Worm (Caenorhabditis elegans) whole organism, late embryonic: ENCODE results near the gene R07E3.1.

Experiments
- C08G9.2 ChIP-seq: sonication (generic microtip); optimal IDR thresholded peaks from 2 replicates; lab custom pipeline; 2016; ENCODE audit warnings: mild to moderate bottlenecking, missing genetic modification characterization, moderate library complexity, missing compliant biosample characterization
- F13H6.1 ChIP-seq: sonication (generic microtip); optimal IDR thresholded peaks from 2 replicates; lab custom pipeline; 2016; ENCODE audit warnings: missing genetic modification characterization, missing compliant biosample characterization
- K02D7.2 ChIP-seq: sonication (generic microtip); optimal IDR thresholded peaks from 2 replicates; lab custom pipeline; 2017; ENCODE audit warnings: mild to moderate bottlenecking, missing genetic modification characterization, missing compliant biosample characterization
- K09A11.1 ChIP-seq: sonication (generic microtip); optimal IDR thresholded peaks from 2 replicates; lab custom pipeline; 2017; ENCODE audit warnings: antibody characterized with exemption, mild to moderate bottlenecking, missing genetic modification characterization, missing compliant biosample characterization; ENCODE audit not compliant: insufficient read depth
- Y22D7AL.16 ChIP-seq: sonication (generic microtip); optimal IDR thresholded peaks from 2 replicates; lab custom pipeline; 2016; ENCODE audit warnings: missing genetic modification characterization, missing compliant biosample characterization
- ahr-1 ChIP-seq: sonication (generic microtip); optimal IDR thresholded peaks from 2 replicates; lab custom pipeline; 2016; ENCODE audit warnings: missing genetic modification characterization, missing compliant biosample characterization
- ceh-14 ChIP-seq: sonication (generic microtip); optimal IDR thresholded peaks from 2 replicates; lab custom pipeline; 2016; ENCODE audit warnings: missing genotype, missing genetic modification characterization, missing compliant biosample characterization
- ceh-19 ChIP-seq: fragments of 200-800 bp; sonication (Bioruptor generic); optimal IDR thresholded peaks from 2 replicates; lab custom pipeline; 2018; ENCODE audit warnings: mild to moderate bottlenecking, missing genetic modification characterization, missing compliant biosample characterization
- ceh-24 ChIP-seq: sonication (generic microtip); optimal IDR thresholded peaks from 2 replicates; lab custom pipeline; 2016; ENCODE audit warnings: mild to moderate bottlenecking, missing genetic modification characterization, missing compliant biosample characterization
- ceh-31 ChIP-seq: sonication (generic microtip); optimal IDR thresholded peaks from 2 replicates; lab custom pipeline; 2016; ENCODE audit warnings: missing genetic modification characterization, missing compliant biosample characterization
- ceh-45 ChIP-seq: fragments of 200-800 bp; sonication (Bioruptor generic); IDR thresholded peaks from 2 replicates; pipeline ENCODE4 v1.3.6; 2022; ENCODE audit warnings: missing genetic modification reagents, missing genetic modification characterization, missing compliant biosample characterization
- ceh-6 ChIP-seq: fragments of 200-800 bp; sonication (Bioruptor generic); optimal IDR thresholded peaks from 2 replicates; lab custom pipeline; 2018; ENCODE audit warnings: mild to moderate bottlenecking, missing genetic modification characterization, missing compliant biosample characterization
- ceh-9 ChIP-seq: sonication (generic microtip); optimal IDR thresholded peaks from 2 replicates; lab custom pipeline; 2016; ENCODE audit warnings: mild to moderate bottlenecking, missing genetic modification characterization, inconsistent platforms, missing compliant biosample characterization
- elt-2 ChIP-seq: sonication (generic microtip); optimal IDR thresholded peaks from 2 replicates; lab custom pipeline; 2016; ENCODE audit warnings: missing genetic modification reagents, missing genetic modification characterization, missing compliant biosample characterization
- elt-4 ChIP-seq: sonication (generic microtip); optimal IDR thresholded peaks from 2 replicates; lab custom pipeline; 2016; ENCODE audit warnings: missing genetic modification characterization, missing compliant biosample characterization
- eyg-1 ChIP-seq: sonication (generic microtip); optimal IDR thresholded peaks from 2 replicates; lab custom pipeline; 2016; ENCODE audit warnings: missing genotype, missing genetic modification characterization, missing compliant biosample characterization
- fax-1 ChIP-seq: sonication (generic microtip); optimal IDR thresholded peaks from 2 replicates; lab custom pipeline; 2016; ENCODE audit warnings: missing genotype, missing genetic modification characterization, missing compliant biosample characterization
- gmeb-2 ChIP-seq: sonication (generic microtip); optimal IDR thresholded peaks from 2 replicates; lab custom pipeline; 2016; ENCODE audit warnings: missing genetic modification characterization, inconsistent platforms, missing compliant biosample characterization
- hlh-13 ChIP-seq: fragments of 200-800 bp; sonication (Bioruptor generic); optimal IDR thresholded peaks from 2 replicates; lab custom pipeline; 2018; ENCODE audit warnings: mild to moderate bottlenecking, missing genetic modification characterization, missing compliant biosample characterization
- madf-2 ChIP-seq: sonication (generic microtip); optimal IDR thresholded peaks from 2 replicates; lab custom pipeline; 2017; ENCODE audit warnings: missing genetic modification characterization, missing compliant biosample characterization
- nfya-1 ChIP-seq: sonication (generic microtip); optimal IDR thresholded peaks from 2 replicates; lab custom pipeline; 2017; ENCODE audit warnings: missing genetic modification characterization, mild to moderate bottlenecking, missing compliant biosample characterization, antibody characterized with exemption, moderate library complexity
- nhr-11 ChIP-seq: fragments of 150-350 bp; optimal IDR thresholded peaks from 2 replicates; lab custom pipeline; 2014; ENCODE audit warnings: missing biosample characterization, missing genetic modification characterization
- pag-3 ChIP-seq: sonication (generic microtip); optimal IDR thresholded peaks from 2 replicates; lab custom pipeline; 2016; ENCODE audit warnings: missing compliant biosample characterization, missing genetic modification characterization, borderline replicate concordance
- pax-1 ChIP-seq: fragments of 150-350 bp; optimal IDR thresholded peaks from 2 replicates; lab custom pipeline; 2014; ENCODE audit warnings: missing biosample characterization, missing genetic modification characterization
- pha-4 ChIP-seq: fragments of 150-350 bp; optimal IDR thresholded peaks from 2 replicates; lab custom pipeline; 2018; ENCODE audit warnings: missing biosample characterization, missing genetic modification reagents, missing genetic modification characterization
- pqm-1 ChIP-seq: sonication (generic microtip); optimal IDR thresholded peaks from 2 replicates; lab custom pipeline; 2016; ENCODE audit warnings: missing genetic modification characterization, missing compliant biosample characterization
- pros-1 ChIP-seq: fragments of 150-350 bp; optimal IDR thresholded peaks from 2 replicates; lab custom pipeline; 2014; ENCODE audit warnings: missing biosample characterization, missing genetic modification reagents, missing genetic modification characterization
- ref-2 ChIP-seq: sonication (generic microtip); optimal IDR thresholded peaks from 2 replicates; lab custom pipeline; 2016; ENCODE audit warnings: missing genetic modification characterization, missing compliant biosample characterization
- rnt-1 ChIP-seq: sonication (generic microtip); optimal IDR thresholded peaks from 2 replicates; lab custom pipeline; 2016; ENCODE audit warnings: missing genetic modification characterization, missing compliant biosample characterization
- sox-4 ChIP-seq: sonication (generic microtip); optimal IDR thresholded peaks from 2 replicates; lab custom pipeline; 2017; ENCODE audit warnings: mild to moderate bottlenecking, missing genetic modification characterization, inconsistent platforms, missing compliant biosample characterization
- syd-9 ChIP-seq: sonication (generic microtip); optimal IDR thresholded peaks from 2 replicates; lab custom pipeline; 2016; ENCODE audit warnings: mild to moderate bottlenecking, missing genetic modification characterization, moderate library complexity, missing compliant biosample characterization
- tbx-2 ChIP-seq: sonication (generic microtip); optimal IDR thresholded peaks from 2 replicates; lab custom pipeline; 2016; ENCODE audit warnings: missing genetic modification characterization, missing compliant biosample characterization
- ttx-3 ChIP-seq: sonication (generic microtip); optimal IDR thresholded peaks from 2 replicates; lab custom pipeline; 2016; ENCODE audit warnings: missing genetic modification reagents, missing genetic modification characterization, missing compliant biosample characterization
- unc-42 ChIP-seq: sonication (generic microtip); optimal IDR thresholded peaks from 2 replicates; lab custom pipeline; 2016; ENCODE audit warnings: missing genotype, missing genetic modification characterization, missing compliant biosample characterization
- unc-55 ChIP-seq: sonication (generic microtip); optimal IDR thresholded peaks from 2 replicates; lab custom pipeline; 2017; ENCODE audit warnings: missing biosample characterization, missing genetic modification reagents, missing genetic modification characterization
- zip-5 ChIP-seq: sonication (generic microtip); optimal IDR thresholded peaks from 2 replicates; lab custom pipeline; 2016; ENCODE audit warnings: missing genetic modification characterization, missing compliant biosample characterization
- ztf-16 ChIP-seq: sonication (generic microtip); optimal IDR thresholded peaks from 2 replicates; lab custom pipeline; 2017; ENCODE audit warnings: missing genetic modification characterization, missing compliant biosample characterization

Gene R07E3.1

ce11 chrX:10304178-10304577 is 36.8 kb downstream of the R07E3.1 start, which contains the start of gene fipr-21:
Gene fipr-21, plus strand, starts transcription at chrX:10304529.
- TF ChIP-seq eyg-1 (no peak), unc-55 (GFP tag; lab: Kevin White, UChicago) (no peak), ztf-16 (tag; lab: Kevin White, UChicago) (no peak), ttx-3 (tag; lab: Kevin White, UChicago) (no peak), ceh-45 (GFP tag; lab: Robert Waterston, UW) (no peak), unc-42 (tag; lab: Kevin White, UChicago) (no peak), elt-4 (tag; lab: Kevin White, UChicago) (no peak), ceh-6 (GFP tag; lab: Kevin White, UChicago) (no peak), fax-1 (tag; lab: Kevin White, UChicago) (no peak), K09A11.1 (no peak), gmeb-2 (no peak), hlh-13 (GFP tag; lab: Kevin White, UChicago) (no peak), ref-2 (tag; lab: Kevin White, UChicago) (no peak), ceh-9 (tag; lab: Kevin White, UChicago) (no peak)

- TF ChIP-seq K02D7.2, result no peak
- TF ChIP-seq ceh-14, result no peak
- no peak for TF ChIP-seq pha-4 (tag; lab: Kevin White, UChicago)
- no peak for TF ChIP-seq ceh-19 (GFP tag; lab: Kevin White, UChicago)
- no peak for TF ChIP-seq Y22D7AL.16
- no peak for TF ChIP-seq pros-1 (tag; lab: Kevin White, UChicago)
- no peak for TF ChIP-seq C08G9.2
- no peak for TF ChIP-seq ceh-9 (tag; lab: Kevin White, UChicago)
- no peak for TF ChIP-seq madf-2 (tag; lab: Kevin White, UChicago)
- no peak for TF ChIP-seq eyg-1
- TF ChIP-seq nhr-11, result no peak
- TF ChIP-seq ceh-31, result no peak
- no peak for TF ChIP-seq ref-2 (tag; lab: Kevin White, UChicago)
- TF ChIP-seq, all 69 proteins: peak for 0
These were observed 38.5 kb downstream of the R07E3.1 start, which contains the start of gene fip-5 for ce11 chrX:10302430-10302829. Gene fip-5, plus strand, starts transcription at chrX:10302741.

- no peak for TF ChIP-seq unc-42 (tag; lab: Kevin White, UChicago)
- TF ChIP-seq ceh-14, result no peak
- TF ChIP-seq, all 69 proteins: peak for 0
These were observed 39.0 kb downstream of the R07E3.1 start for ce11 chrX:10301920-10302319.

DNA sequence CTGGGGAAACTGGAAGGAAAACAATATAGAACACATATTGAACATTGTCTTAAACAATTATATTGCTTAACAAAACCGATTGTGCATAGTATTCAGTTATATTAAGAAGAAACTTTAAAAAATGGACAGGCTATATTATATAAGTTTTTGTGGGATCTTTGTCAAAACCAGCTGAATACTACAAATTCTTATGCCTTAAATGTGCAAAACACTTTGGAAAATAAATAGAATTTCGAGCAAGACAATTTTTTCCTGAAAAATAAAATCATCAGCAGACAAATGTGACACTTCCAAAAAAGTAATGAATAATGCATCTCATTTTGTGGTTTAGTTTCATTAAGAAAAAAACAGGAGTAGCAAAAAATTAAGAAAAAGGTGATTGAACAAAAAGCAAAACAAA is 43.6 kb downstream of the R07E3.1 start:
- TF ChIP-seq ttx-3 (tag; lab: Kevin White, UChicago) (no peak), tbx-2 (tag; lab: Kevin White, UChicago) (no peak), nhr-11 (no peak), ceh-9 (tag; lab: Kevin White, UChicago) (no peak), pax-1 (no peak), pag-3 (tag; lab: Kevin White, UChicago) (no peak), syd-9 (tag; lab: Kevin White, UChicago) (no peak), sox-4 (tag; lab: Kevin White, UChicago) (no peak), rnt-1 (tag; lab: Kevin White, UChicago) (no peak), unc-42 (tag; lab: Kevin White, UChicago) (no peak), pqm-1 (no peak), ahr-1 (tag; lab: Kevin White, UChicago) (no peak), zip-5 (no peak), ceh-24 (tag; lab: Kevin White, UChicago) (no peak), elt-2 (no peak), nfya-1 (tag; lab: Kevin White, UChicago) (no peak), F13H6.1 (no peak), ztf-16 (tag; lab: Kevin White, UChicago) (no peak)
